Worm (Caenorhabditis elegans) whole organism, L1 larva: ENCODE measurements around the gene srd-2.

Experiments
- ceh-8 ChIP-seq: fragments of 200-800 bp; sonication (Bioruptor generic); optimal IDR thresholded peaks from 2 replicates; lab custom pipeline; 2018; ENCODE audit warnings: mild to moderate bottlenecking, missing genetic modification characterization, moderate library complexity, missing compliant biosample characterization
- ceh-88 ChIP-seq: fragments of 200-800 bp; sonication (Bioruptor generic); IDR thresholded peaks from 2 replicates; pipeline ENCODE4 v1.3.6; 2022; ENCODE audit warnings: missing genetic modification characterization, missing compliant biosample characterization
- egl-27 ChIP-seq, 2 experiments: fragments of 150-350 bp in 1 of 2; sonication (generic microtip); optimal IDR thresholded peaks; 3 replicates each; lab custom pipeline; 2017 to 2018; ENCODE audit warnings: missing biosample characterization in 2 of 2, missing genetic modification characterization in 2 of 2, missing genetic modification reagents in 2 of 2
- fkh-10 ChIP-seq: sonication (generic microtip); optimal IDR thresholded peaks from 2 replicates; lab custom pipeline; 2017; ENCODE audit warnings: missing biosample characterization, missing genetic modification reagents, missing genetic modification characterization
- grh-1 ChIP-seq: fragments of 200-800 bp; sonication (Bioruptor generic); IDR thresholded peaks from 2 replicates; pipeline ENCODE4 v1.3.6; 2022; ENCODE audit warnings: missing genetic modification reagents, missing genetic modification characterization, missing compliant biosample characterization
- jun-1 ChIP-seq: fragments of 150-350 bp; optimal IDR thresholded peaks from 2 replicates; lab custom pipeline; 2014; ENCODE audit warnings: missing biosample characterization, missing genetic modification reagents, missing genetic modification characterization
- nhr-76 ChIP-seq: sonication (generic microtip); optimal IDR thresholded peaks from 2 replicates; lab custom pipeline; 2017; ENCODE audit warnings: missing biosample characterization, missing genetic modification characterization
- nhr-84 ChIP-seq: sonication (generic microtip); optimal IDR thresholded peaks from 2 replicates; lab custom pipeline; 2017; ENCODE audit warnings: missing biosample characterization, missing genetic modification characterization
- snpc-4 ChIP-seq: fragments of 150-350 bp; optimal IDR thresholded peaks from 2 replicates; lab custom pipeline; 2014; ENCODE audit warnings: missing biosample characterization, missing genetic modification characterization
- sptf-1 ChIP-seq: fragments of 150-350 bp; optimal IDR thresholded peaks from 2 replicates; lab custom pipeline; 2014; ENCODE audit warnings: missing biosample characterization, missing genetic modification characterization
- ztf-11 ChIP-seq, 2 experiments: sonication (generic microtip); optimal IDR thresholded peaks; 2 replicates each; lab custom pipeline; 2016 to 2017; ENCODE audit warnings: missing genetic modification characterization in 2 of 2, missing biosample characterization in 1 of 2, missing compliant biosample characterization in 1 of 2

DNA sequence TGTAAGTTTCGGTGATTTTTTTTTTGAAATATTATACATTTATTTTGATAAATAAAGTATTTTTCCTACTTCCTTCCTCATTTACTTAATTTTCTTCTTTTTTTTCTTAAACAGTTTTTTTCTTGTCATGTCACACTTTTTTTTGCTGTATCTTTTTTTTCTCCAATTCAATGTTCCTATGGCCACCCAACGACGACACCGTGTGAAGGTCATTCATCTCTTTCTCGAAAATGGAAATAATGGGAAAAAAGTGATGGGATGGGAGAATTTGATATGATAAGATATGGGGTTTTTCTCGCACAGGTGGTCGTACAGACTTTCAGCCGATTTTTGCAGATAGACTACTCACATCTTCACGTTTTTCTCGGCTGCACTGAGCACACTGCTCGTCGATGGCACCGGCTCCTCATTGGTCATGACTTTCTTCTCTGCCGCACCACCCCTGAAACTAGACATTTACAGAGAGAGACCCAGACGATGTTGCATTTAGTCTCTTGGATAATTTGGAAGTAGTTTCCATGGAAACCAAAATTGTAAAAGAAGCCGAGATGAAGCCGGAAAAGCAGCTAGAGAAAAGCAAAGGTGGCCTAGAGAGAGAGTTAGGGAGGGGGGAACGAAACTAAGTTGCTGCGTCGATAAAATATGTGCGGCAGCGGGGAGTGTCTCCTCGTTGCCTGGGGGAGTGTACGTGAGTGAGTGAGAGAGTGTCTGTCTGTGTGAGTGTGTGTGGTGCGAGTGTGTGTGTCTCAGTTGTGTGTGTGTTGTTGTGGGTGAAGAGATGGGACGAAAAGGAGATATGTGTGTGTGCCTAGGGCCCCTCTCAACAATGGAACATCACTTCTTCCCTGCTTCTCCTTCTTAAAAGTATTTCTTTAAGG, 18.6 kb downstream of the srd-2 start, which contains the start of gene daf-19:
- TF ChIP-seq ceh-88 (GFP tag; lab: Robert Waterston, UW) (no peak), egl-27 (tag; optimal IDR thresholded peaks at IDR 0.05; lab: Kevin White, UChicago) (no peak), fkh-10 (GFP tag; lab: Kevin White, UChicago) (peak; percentile 35), jun-1 (peak; percentile 11), grh-1 (GFP tag; lab: Robert Waterston, UW) (no peak), nhr-76 (tag; lab: Kevin White, UChicago) (no peak), snpc-4 (no peak), sptf-1 (no peak), ceh-8 (no peak), ztf-11 (tag; optimal IDR thresholded peaks at IDR 0.05; lab: Kevin White, UChicago) (peak in 1 of 2 experiments; percentile 73), nhr-84 (tag; lab: Kevin White, UChicago) (no peak)
